Fruit fly (Drosophila melanogaster): ENCODE results near the gene Obp18a.

Gene Obp18a

dm6 chrX:19172955-19173354 is 37.3 kb upstream of the Obp18a start (continued):
- TF ChIP-seq CG30020 (tag; optimal IDR thresholded peaks at IDR 0.05) (no peak), her (GFP tag; optimal IDR thresholded peaks at IDR 0.05) (peak; percentile 18), Ravus (GFP tag; IDR thresholded peaks at IDR 0.05) (no peak), vfl (GFP tag; optimal IDR thresholded peaks at IDR 0.05) (no peak), CG18764 (GFP tag; optimal IDR thresholded peaks at IDR 0.05) (no peak), Sox100B (GFP tag; optimal IDR thresholded peaks at IDR 0.05) (no peak), Dek (tag; optimal IDR thresholded peaks at IDR 0.05) (no peak), sima (GFP tag; optimal IDR thresholded peaks at IDR 0.05) (no peak), CG16815 (GFP tag; optimal IDR thresholded peaks at IDR 0.05) (no peak), Scr (GFP tag; IDR thresholded peaks at IDR 0.05; ENCODE audit: partially characterized antibody) (no peak), CG10209 (GFP tag; optimal IDR thresholded peaks at IDR 0.05) (no peak), corto (GFP tag; optimal IDR thresholded peaks at IDR 0.05) (no peak), Nf-YA (GFP tag; IDR thresholded peaks at IDR 0.05) (no peak), CG4854 (GFP tag; optimal IDR thresholded peaks at IDR 0.05) (no peak), CG1024 (GFP tag; IDR thresholded peaks at IDR 0.05) (no peak), Hr39 (optimal IDR thresholded peaks at IDR 0.05) (no peak), dpn (GFP tag; optimal IDR thresholded peaks at IDR 0.05) (peak; percentile 3 to 14), CG2116 (GFP tag; optimal IDR thresholded peaks at IDR 0.05) (no peak), inv (GFP tag; IDR thresholded peaks at IDR 0.05; ENCODE audit: partially characterized antibody) (no peak), Asciz (GFP tag; optimal IDR thresholded peaks at IDR 0.05) (no peak), CG10979 (tag; optimal IDR thresholded peaks at IDR 0.05) (no peak), Hr3 (GFP tag; optimal IDR thresholded peaks at IDR 0.05) (no peak), CG6654 (GFP tag; optimal IDR thresholded peaks at IDR 0.05) (no peak), HLH3B (GFP tag; IDR thresholded peaks at IDR 0.05) (no peak), H15 (GFP tag; IDR thresholded peaks at IDR 0.05) (no peak), lmd (GFP tag; IDR thresholded peaks at IDR 0.05) (no peak; the same call in 1 of the 2 replicates), eve (GFP tag; optimal IDR thresholded peaks at IDR 0.05) (no peak), pnt (GFP tag; optimal IDR thresholded peaks at IDR 0.05) (no peak), en (GFP tag; optimal IDR thresholded peaks at IDR 0.05) (no peak), HHEX (GFP tag; optimal IDR thresholded peaks at IDR 0.05) (no peak), CG9609 (GFP tag; optimal IDR thresholded peaks at IDR 0.05) (no peak), Oaz (GFP tag; IDR thresholded peaks at IDR 0.05) (no peak), NFAT (GFP tag; IDR thresholded peaks at IDR 0.05) (no peak), nerfin-2 (GFP tag; IDR thresholded peaks at IDR 0.05; ENCODE audit: partially characterized antibody) (no peak), so (GFP tag; IDR thresholded peaks at IDR 0.05) (0 out of 3 replicates have a peak, but pooled peaks have one; percentile 26), Rx (GFP tag; IDR thresholded peaks at IDR 0.05) (no peak), CG10543 (GFP tag; optimal IDR thresholded peaks at IDR 0.05) (no peak), CG30403 (GFP tag; optimal IDR thresholded peaks at IDR 0.05) (peak; percentile 12), CG11398 (GFP tag; optimal IDR thresholded peaks at IDR 0.05) (no peak), CG12236 (GFP tag; optimal IDR thresholded peaks at IDR 0.05) (no peak), tgo (GFP tag; IDR thresholded peaks at IDR 0.05) (no peak), ewg (GFP tag; optimal IDR thresholded peaks at IDR 0.05) (no peak), tin (GFP tag; optimal IDR thresholded peaks at IDR 0.05) (no peak), CG11723 (GFP tag; optimal IDR thresholded peaks at IDR 0.05) (no peak), ap (GFP tag; IDR thresholded peaks at IDR 0.05) (no peak), CG13287 (GFP tag; IDR thresholded peaks at IDR 0.05; ENCODE audit: partially characterized antibody) (no peak), CG10267 (tag; optimal IDR thresholded peaks at IDR 0.05) (no peak), toy (GFP tag; IDR thresholded peaks at IDR 0.05) (no peak), Ptx1 (GFP tag; IDR thresholded peaks at IDR 0.05) (peak; percentile 39; the same call in 1 of the 2 replicates), C15 (GFP tag; IDR thresholded peaks at IDR 0.05) (no peak), CG1792 (GFP tag; optimal IDR thresholded peaks at IDR 0.05) (no peak), CG15269 (tag; optimal IDR thresholded peaks at IDR 0.05) (no peak), CG6854 (GFP tag; optimal IDR thresholded peaks at IDR 0.05) (no peak)
